Fruit fly (Drosophila melanogaster) whole organism, adult: Measurements from ENCODE around the gene CG12206.

Source experiments
- CG12768 ChIP-seq: fragments of 200-800 bp; sonication (Bioruptor generic); optimal IDR thresholded peaks from 2 replicates; lab custom pipeline; 2017; ENCODE audit warnings: missing biosample characterization, missing genetic modification characterization, mild to moderate bottlenecking, moderate library complexity, missing genetic modification reagents
- CG14711 ChIP-seq: fragments of 200-800 bp; sonication (Bioruptor generic); optimal IDR thresholded peaks from 2 replicates; lab custom pipeline; 2018; ENCODE audit warnings: missing biosample characterization, mild to moderate bottlenecking, missing genetic modification characterization, moderate library complexity
- CG5204 ChIP-seq: fragments of 200-800 bp; sonication (Bioruptor generic); optimal IDR thresholded peaks from 2 replicates; lab custom pipeline; 2016; ENCODE audit warnings: missing biosample characterization, missing genetic modification characterization
- CG7101 ChIP-seq: fragments of 200-800 bp; sonication (Bioruptor generic); optimal IDR thresholded peaks from 2 replicates; lab custom pipeline; 2018; ENCODE audit warnings: missing biosample characterization, mild to moderate bottlenecking, missing genetic modification characterization, moderate library complexity
- Clk ChIP-seq: fragments of 200-800 bp; sonication (Bioruptor generic); optimal IDR thresholded peaks from 2 replicates; lab custom pipeline; 2017; ENCODE audit warnings: missing biosample characterization, missing genetic modification characterization
- Crg-1 ChIP-seq: fragments of 200-800 bp; sonication (Bioruptor generic); optimal IDR thresholded peaks from 2 replicates; lab custom pipeline; 2016; ENCODE audit warnings: missing biosample characterization, missing genetic modification characterization
- kay ChIP-seq: fragments of 200-800 bp; sonication (Bioruptor generic); peaks from one replicate; lab custom pipeline; 2016; ENCODE audit warnings: missing biosample characterization, missing genetic modification characterization, borderline replicate concordance
- tj ChIP-seq: fragments of 200-800 bp; sonication (Bioruptor generic); optimal IDR thresholded peaks from 3 replicates; lab custom pipeline; 2017; ENCODE audit warnings: missing biosample characterization, mild to moderate bottlenecking, missing genetic modification characterization, moderate library complexity

- TF ChIP-seq CG5204 (GFP tag; lab: Kevin White, UChicago) (no peak), CG7101 (tag; lab: Kevin White, UChicago) (no peak), Clk (GFP tag; lab: Kevin White, UChicago) (no peak), CG12768 (GFP tag; lab: Kevin White, UChicago) (no peak), kay (GFP tag; lab: Kevin White, UChicago) (no peak), tj (GFP tag; lab: Kevin White, UChicago) (peak; percentile 90), CG14711 (tag; lab: Kevin White, UChicago) (no peak), Crg-1 (no peak)
Observed at dm6 chrX:3474476-3475439, at the start of gene CG12206.
